Worm (Caenorhabditis elegans) whole organism, late embryonic: ENCODE results near the gene hacl-1.

Experiments used
- C08G9.2 ChIP-seq: sonication (generic microtip); optimal IDR thresholded peaks from 2 replicates; lab custom pipeline; 2016; ENCODE audit warnings: mild to moderate bottlenecking, missing genetic modification characterization, moderate library complexity, missing compliant biosample characterization
- K02D7.2 ChIP-seq: sonication (generic microtip); optimal IDR thresholded peaks from 2 replicates; lab custom pipeline; 2017; ENCODE audit warnings: mild to moderate bottlenecking, missing genetic modification characterization, missing compliant biosample characterization
- K09A11.1 ChIP-seq: sonication (generic microtip); optimal IDR thresholded peaks from 2 replicates; lab custom pipeline; 2017; ENCODE audit warnings: antibody characterized with exemption, mild to moderate bottlenecking, missing genetic modification characterization, missing compliant biosample characterization; ENCODE audit not compliant: insufficient read depth
- Y22D7AL.16 ChIP-seq: sonication (generic microtip); optimal IDR thresholded peaks from 2 replicates; lab custom pipeline; 2016; ENCODE audit warnings: missing genetic modification characterization, missing compliant biosample characterization
- ahr-1 ChIP-seq: sonication (generic microtip); optimal IDR thresholded peaks from 2 replicates; lab custom pipeline; 2016; ENCODE audit warnings: missing genetic modification characterization, missing compliant biosample characterization
- ama-1 ChIP-seq: fragments of 150-350 bp; optimal IDR thresholded peaks from 2 replicates; lab custom pipeline; 2014
- ceh-14 ChIP-seq: sonication (generic microtip); optimal IDR thresholded peaks from 2 replicates; lab custom pipeline; 2016; ENCODE audit warnings: missing genotype, missing genetic modification characterization, missing compliant biosample characterization
- ceh-18 ChIP-seq: sonication (generic microtip); optimal IDR thresholded peaks from 2 replicates; lab custom pipeline; 2016; ENCODE audit warnings: missing genetic modification characterization, missing compliant biosample characterization
- ceh-2 ChIP-seq: sonication (generic microtip); optimal IDR thresholded peaks from 2 replicates; lab custom pipeline; 2016; ENCODE audit warnings: missing genotype, missing genetic modification characterization, missing compliant biosample characterization
- ceh-22 ChIP-seq: sonication (generic microtip); optimal IDR thresholded peaks from 2 replicates; lab custom pipeline; 2017; ENCODE audit warnings: missing biosample characterization, missing genetic modification characterization
- ceh-24 ChIP-seq: sonication (generic microtip); optimal IDR thresholded peaks from 2 replicates; lab custom pipeline; 2016; ENCODE audit warnings: mild to moderate bottlenecking, missing genetic modification characterization, missing compliant biosample characterization
- che-1 ChIP-seq: sonication (generic microtip); optimal IDR thresholded peaks from 2 replicates; lab custom pipeline; 2016; ENCODE audit warnings: mild to moderate bottlenecking, missing genetic modification characterization, missing compliant biosample characterization
- dmd-4 ChIP-seq: sonication (generic microtip); optimal IDR thresholded peaks from 2 replicates; lab custom pipeline; 2016; ENCODE audit warnings: borderline replicate concordance, missing genetic modification characterization, missing compliant biosample characterization
- dve-1 ChIP-seq: sonication (generic microtip); optimal IDR thresholded peaks from 2 replicates; lab custom pipeline; 2017; ENCODE audit warnings: antibody characterized with exemption, mild to moderate bottlenecking, missing genetic modification characterization, missing compliant biosample characterization
- elt-2 ChIP-seq: sonication (generic microtip); optimal IDR thresholded peaks from 2 replicates; lab custom pipeline; 2016; ENCODE audit warnings: missing genetic modification reagents, missing genetic modification characterization, missing compliant biosample characterization
- elt-4 ChIP-seq: sonication (generic microtip); optimal IDR thresholded peaks from 2 replicates; lab custom pipeline; 2016; ENCODE audit warnings: missing genetic modification characterization, missing compliant biosample characterization
- gmeb-2 ChIP-seq: sonication (generic microtip); optimal IDR thresholded peaks from 2 replicates; lab custom pipeline; 2016; ENCODE audit warnings: missing genetic modification characterization, inconsistent platforms, missing compliant biosample characterization
- hlh-15 ChIP-seq: sonication (generic microtip); optimal IDR thresholded peaks from 2 replicates; lab custom pipeline; 2016; ENCODE audit warnings: missing genetic modification characterization, missing compliant biosample characterization
- hlh-30 ChIP-seq: sonication (generic microtip); optimal IDR thresholded peaks from 2 replicates; lab custom pipeline; 2017; ENCODE audit warnings: antibody characterized with exemption, missing genetic modification characterization, missing compliant biosample characterization; ENCODE audit not compliant: insufficient read depth
- hlh-6 ChIP-seq: sonication (generic microtip); optimal IDR thresholded peaks from 2 replicates; lab custom pipeline; 2016; ENCODE audit warnings: missing genotype, missing genetic modification characterization, missing compliant biosample characterization
- lim-6 ChIP-seq: sonication (generic microtip); optimal IDR thresholded peaks from 2 replicates; lab custom pipeline; 2016; ENCODE audit warnings: missing genetic modification characterization, missing compliant biosample characterization
- mec-3 ChIP-seq: sonication (generic microtip); optimal IDR thresholded peaks from 2 replicates; lab custom pipeline; 2016; ENCODE audit warnings: borderline replicate concordance, missing genetic modification characterization, missing compliant biosample characterization
- nhr-11 ChIP-seq: fragments of 150-350 bp; optimal IDR thresholded peaks from 2 replicates; lab custom pipeline; 2014; ENCODE audit warnings: missing biosample characterization, missing genetic modification characterization
- nhr-232 ChIP-seq: sonication (generic microtip); optimal IDR thresholded peaks from 2 replicates; lab custom pipeline; 2016; ENCODE audit warnings: missing genetic modification characterization, missing compliant biosample characterization
- odd-2 ChIP-seq: sonication (generic microtip); optimal IDR thresholded peaks from 2 replicates; lab custom pipeline; 2017; ENCODE audit warnings: antibody characterized with exemption, mild to moderate bottlenecking, missing genetic modification characterization, missing compliant biosample characterization
- pat-9 ChIP-seq: fragments of 200-800 bp; sonication (Bioruptor generic); optimal IDR thresholded peaks from 2 replicates; lab custom pipeline; 2018; ENCODE audit warnings: mild to moderate bottlenecking, missing genetic modification characterization, moderate library complexity, missing compliant biosample characterization
- pha-2 ChIP-seq: sonication (generic microtip); optimal IDR thresholded peaks from 2 replicates; lab custom pipeline; 2017; ENCODE audit warnings: mild to moderate bottlenecking, missing genetic modification characterization, missing compliant biosample characterization
- pha-4 ChIP-seq: fragments of 150-350 bp; optimal IDR thresholded peaks from 2 replicates; lab custom pipeline; 2018; ENCODE audit warnings: missing biosample characterization, missing genetic modification reagents, missing genetic modification characterization
- pqm-1 ChIP-seq: sonication (generic microtip); optimal IDR thresholded peaks from 2 replicates; lab custom pipeline; 2016; ENCODE audit warnings: missing genetic modification characterization, missing compliant biosample characterization
- pros-1 ChIP-seq: fragments of 150-350 bp; optimal IDR thresholded peaks from 2 replicates; lab custom pipeline; 2014; ENCODE audit warnings: missing biosample characterization, missing genetic modification reagents, missing genetic modification characterization
- ref-2 ChIP-seq: sonication (generic microtip); optimal IDR thresholded peaks from 2 replicates; lab custom pipeline; 2016; ENCODE audit warnings: missing genetic modification characterization, missing compliant biosample characterization
- rnt-1 ChIP-seq: sonication (generic microtip); optimal IDR thresholded peaks from 2 replicates; lab custom pipeline; 2016; ENCODE audit warnings: missing genetic modification characterization, missing compliant biosample characterization
- sox-4 ChIP-seq: sonication (generic microtip); optimal IDR thresholded peaks from 2 replicates; lab custom pipeline; 2017; ENCODE audit warnings: mild to moderate bottlenecking, missing genetic modification characterization, inconsistent platforms, missing compliant biosample characterization
- syd-9 ChIP-seq: sonication (generic microtip); optimal IDR thresholded peaks from 2 replicates; lab custom pipeline; 2016; ENCODE audit warnings: mild to moderate bottlenecking, missing genetic modification characterization, moderate library complexity, missing compliant biosample characterization
- ttx-3 ChIP-seq: sonication (generic microtip); optimal IDR thresholded peaks from 2 replicates; lab custom pipeline; 2016; ENCODE audit warnings: missing genetic modification reagents, missing genetic modification characterization, missing compliant biosample characterization
- unc-42 ChIP-seq: sonication (generic microtip); optimal IDR thresholded peaks from 2 replicates; lab custom pipeline; 2016; ENCODE audit warnings: missing genotype, missing genetic modification characterization, missing compliant biosample characterization
- unc-55 ChIP-seq: sonication (generic microtip); optimal IDR thresholded peaks from 2 replicates; lab custom pipeline; 2017; ENCODE audit warnings: missing biosample characterization, missing genetic modification reagents, missing genetic modification characterization

Gene hacl-1

DNA sequence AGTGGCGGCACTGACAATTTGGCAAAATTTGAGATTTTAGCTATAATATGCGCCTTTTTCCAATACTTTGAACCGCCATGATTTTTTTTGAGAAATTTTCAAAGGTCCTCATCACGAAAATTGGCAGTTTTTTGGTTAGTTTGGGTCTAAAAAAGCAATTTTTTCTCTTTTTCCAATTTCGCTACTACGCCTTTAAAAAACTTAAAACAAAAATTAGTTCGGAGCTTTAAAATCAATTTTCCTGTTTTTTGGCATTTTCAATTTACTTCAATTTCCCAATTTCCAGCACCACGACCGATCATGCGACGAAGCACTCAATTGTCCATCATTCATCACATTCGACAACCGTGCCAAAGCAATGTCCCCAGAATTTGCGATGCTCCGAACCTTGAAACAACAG, 4.6 kb upstream of the hacl-1 start, which contains the start of gene B0334.5:
Gene B0334.5, plus strand, starts transcription at position 301 of the 400 bp plus-strand sequence.
- TF ChIP-seq elt-4 (tag; lab: Kevin White, UChicago) (no peak), rnt-1 (no peak), K09A11.1 (tag; lab: Kevin White, UChicago) (no peak), C08G9.2 (tag; lab: Kevin White, UChicago) (no peak), ahr-1 (tag; lab: Kevin White, UChicago) (no peak), unc-55 (no peak), K02D7.2 (no peak), gmeb-2 (tag; lab: Kevin White, UChicago) (no peak), ceh-14 (tag; lab: Kevin White, UChicago) (no peak), lim-6 (tag; lab: Kevin White, UChicago) (no peak), pha-4 (no peak)
- TF ChIP-seq, all 69 proteins: peak for 0

DNA sequence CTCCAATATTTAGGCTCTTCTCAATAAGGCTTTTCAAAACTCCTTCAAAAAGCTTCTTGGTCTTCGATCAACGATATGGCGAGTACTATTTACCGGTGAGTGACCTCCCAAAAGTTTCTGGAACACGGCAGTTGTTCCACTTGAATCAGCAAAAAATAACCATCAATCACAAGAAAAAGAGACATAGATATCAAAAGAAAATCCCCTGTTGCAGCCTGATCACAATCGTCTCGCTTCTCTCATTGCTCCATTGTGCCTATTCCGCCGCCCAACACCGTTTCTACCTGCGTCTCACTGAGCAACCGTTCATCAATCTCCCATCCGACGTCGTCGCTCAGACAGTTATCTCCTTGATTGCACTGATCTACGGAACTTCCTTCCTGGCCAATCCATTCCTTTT, 4.0 kb upstream of the hacl-1 start, which contains the start of gene emc-5:
Gene emc-5, plus strand, starts transcription at position 14 of the 400 bp plus-strand sequence.
- peak; percentile 26 for TF ChIP-seq ceh-18
- no peak for TF ChIP-seq pha-2 (tag; lab: Kevin White, UChicago)
- TF ChIP-seq unc-55 = peak; percentile 14
- TF ChIP-seq, all 69 proteins: peak for 2

DNA sequence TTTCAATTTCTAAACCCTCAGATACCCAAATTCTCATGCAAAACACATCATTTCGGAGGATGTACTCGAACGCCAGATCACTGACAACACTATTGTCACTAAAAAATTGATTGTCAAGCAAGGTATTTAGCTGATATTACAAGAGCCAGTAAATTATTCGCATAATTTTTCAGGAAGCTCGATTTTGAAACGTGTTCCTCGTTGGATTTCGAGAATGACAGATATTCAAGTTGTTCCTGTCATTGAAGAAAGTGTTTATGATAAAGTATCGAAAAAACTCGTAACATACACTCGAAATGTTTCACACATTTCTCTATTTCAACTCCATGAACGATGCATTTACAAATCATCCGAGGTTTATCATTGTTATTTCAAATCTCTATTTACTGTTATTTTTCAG, 3.0 kb upstream of the hacl-1 start:
- TF ChIP-seq sox-4 (no peak), dmd-4 (tag; lab: Kevin White, UChicago) (no peak), ceh-22 (tag; lab: Kevin White, UChicago) (no peak), ttx-3 (tag; lab: Kevin White, UChicago) (no peak), hlh-15 (tag; lab: Kevin White, UChicago) (no peak), lim-6 (tag; lab: Kevin White, UChicago) (no peak), ceh-18 (no peak), rnt-1 (no peak), ahr-1 (tag; lab: Kevin White, UChicago) (no peak), nhr-232 (tag; lab: Kevin White, UChicago) (no peak), mec-3 (tag; lab: Kevin White, UChicago) (no peak), hlh-30 (no peak), pat-9 (tag; lab: Kevin White, UChicago) (no peak), nhr-11 (tag; lab: Kevin White, UChicago) (no peak), ama-1 (lab: Kevin White, UChicago) (no peak), dve-1 (no peak), syd-9 (tag; lab: Kevin White, UChicago) (no peak), che-1 (tag; lab: Kevin White, UChicago) (no peak)

DNA sequence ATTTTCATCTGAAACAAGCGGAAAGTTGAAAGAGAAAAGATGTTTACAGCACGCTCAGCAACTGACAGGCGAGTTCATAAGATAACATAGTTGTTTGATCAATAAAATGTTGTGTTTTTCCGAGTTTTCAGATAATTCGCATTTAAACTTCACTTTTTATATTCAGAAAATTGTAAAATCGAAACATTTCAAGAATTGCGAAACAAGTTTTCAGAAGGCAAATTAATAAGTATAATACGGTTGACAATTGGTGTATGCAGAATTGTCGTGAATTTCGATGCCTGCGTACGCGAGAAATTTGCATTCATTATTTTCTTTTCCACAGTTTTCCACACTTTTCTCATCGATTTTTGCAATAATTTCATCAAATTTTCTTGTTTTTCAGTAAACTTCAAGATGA, 2.5 kb upstream of the hacl-1 start, which contains the start of the genes ooc-3 and B0334.4:
Gene ooc-3, minus strand, starts transcription at position 15 of the 400 bp plus-strand sequence.
Gene B0334.4, plus strand, starts transcription at position 386 of the 400 bp plus-strand sequence.
- no peak for TF ChIP-seq C08G9.2 (tag; lab: Kevin White, UChicago)
- peak; percentile 70 for TF ChIP-seq unc-42 (tag; lab: Kevin White, UChicago)

- TF ChIP-seq pqm-1 (tag; lab: Kevin White, UChicago) (no peak), elt-2 (tag; lab: Kevin White, UChicago) (no peak), pat-9 (tag; lab: Kevin White, UChicago) (no peak), lim-6 (tag; lab: Kevin White, UChicago) (no peak), ref-2 (tag; lab: Kevin White, UChicago) (no peak), pros-1 (tag; lab: Kevin White, UChicago) (no peak), sox-4 (no peak), ceh-24 (tag; lab: Kevin White, UChicago) (no peak), odd-2 (tag; lab: Kevin White, UChicago) (no peak), ceh-2 (no peak), hlh-6 (tag; lab: Kevin White, UChicago) (no peak), che-1 (tag; lab: Kevin White, UChicago) (no peak), Y22D7AL.16 (no peak), gmeb-2 (tag; lab: Kevin White, UChicago) (no peak), hlh-15 (tag; lab: Kevin White, UChicago) (no peak), hlh-30 (no peak)
Measured at ce11 chrII:11487999-11488398, 4.8 kb downstream of the hacl-1 start, which contains the start of gene B0334.13. Gene B0334.13 (plus strand): TSS chrII:11488299.
